Worm (Caenorhabditis elegans): ENCODE measurements around the gene C03B1.9.

DNA sequence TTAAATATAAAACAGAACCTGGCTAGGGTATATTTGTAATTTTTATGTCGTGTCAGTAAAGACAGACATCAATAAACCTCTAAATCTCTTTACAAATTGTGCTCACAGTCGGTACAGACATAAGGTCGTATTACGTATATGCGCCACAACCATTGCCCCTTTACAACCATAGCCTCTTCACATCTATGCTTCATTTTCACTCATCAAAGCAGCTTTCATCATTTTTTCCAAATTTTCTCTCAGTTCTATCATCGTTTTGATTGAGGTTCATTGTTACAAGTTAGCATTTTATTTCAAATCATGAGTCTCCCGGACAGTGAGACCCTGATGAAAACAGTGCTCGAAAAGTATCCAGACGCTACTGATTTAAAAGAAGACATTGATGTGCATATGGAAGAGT, 17.3 kb upstream of the C03B1.9 start, which contains the start of gene C03B1.4:
- TF ChIP-seq sptf-1 (tag; optimal IDR thresholded peaks at IDR 0.05) (no peak), nhr-76 (tag; optimal IDR thresholded peaks at IDR 0.05) (no peak), nhr-28 (tag; optimal IDR thresholded peaks at IDR 0.05) (no peak), lsy-2 (tag; optimal IDR thresholded peaks at IDR 0.05) (no peak), unc-39 (tag; optimal IDR thresholded peaks at IDR 0.05) (no peak), mep-1 (tag; optimal IDR thresholded peaks at IDR 0.05) (no peak), unc-62 (GFP tag; optimal IDR thresholded peaks at IDR 0.05) (no peak)

Measured in whole organism, mixed stage, embryonic.